Worm (Caenorhabditis elegans): Measurements from ENCODE around the gene dyf-2.

Gene dyf-2

DNA sequence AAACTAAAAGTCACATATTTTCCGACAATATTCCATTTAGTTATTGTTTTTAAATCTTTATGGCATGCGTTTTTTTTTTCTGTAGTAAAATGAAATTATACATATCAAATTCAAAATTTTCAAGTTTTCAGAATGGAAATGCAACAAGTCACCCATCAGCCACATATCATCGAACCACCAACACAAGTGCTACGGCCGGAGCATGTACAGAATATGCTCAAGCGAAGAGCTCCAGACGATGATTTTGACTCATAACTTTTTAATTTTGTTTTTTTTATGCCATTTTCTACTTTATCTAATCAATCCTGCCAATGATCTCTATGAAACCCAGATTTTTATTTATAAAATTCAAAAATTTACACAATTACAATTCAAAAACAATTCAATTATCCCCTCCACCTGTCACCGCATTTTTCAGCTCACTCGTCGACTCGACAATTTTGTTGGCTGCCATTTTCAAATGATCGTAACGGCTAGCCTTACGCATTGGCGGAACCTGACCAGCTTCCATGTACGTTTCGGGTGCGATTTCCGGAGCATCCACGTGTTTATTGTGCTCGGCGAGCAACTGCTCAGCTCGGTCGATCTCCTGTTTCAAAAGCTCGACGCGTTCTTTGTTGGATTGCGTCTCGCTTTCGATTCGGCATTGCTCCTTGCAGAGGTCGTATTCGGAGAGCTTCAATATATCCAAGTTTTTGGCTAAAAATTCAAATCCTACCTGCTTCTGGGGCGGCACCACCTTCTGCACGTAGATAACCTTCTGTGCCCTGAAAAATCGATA is 60.4 kb downstream of the dyf-2 start:
- 0 out of 2 replicates have a peak, but pooled peaks have one; percentile 60 for TF ChIP-seq flt-1 (GFP tag; IDR thresholded peaks at IDR 0.05)
- no peak for TF ChIP-seq ref-1 (GFP tag; conservative IDR thresholded peaks at IDR 0.05)
- peak; percentile 16; the same call in 1 of the 2 replicates for TF ChIP-seq T22C8.4 (GFP tag; IDR thresholded peaks at IDR 0.05)
